Worm (Caenorhabditis elegans) whole organism, early embryonic: ENCODE data around the gene rmh-2.

Source experiments
- B0310.2 ChIP-seq: sonication (generic microtip); optimal IDR thresholded peaks from 2 replicates; lab custom pipeline; 2016; ENCODE audit warnings: mild to moderate bottlenecking, missing genetic modification characterization, missing compliant biosample characterization
- F13C5.2 ChIP-seq: sonication (generic microtip); optimal IDR thresholded peaks from 2 replicates; lab custom pipeline; 2017; ENCODE audit warnings: mild to moderate bottlenecking, missing genetic modification characterization, inconsistent platforms, missing compliant biosample characterization
- aly-1 ChIP-seq: sonication (generic microtip); optimal IDR thresholded peaks from 2 replicates; lab custom pipeline; 2016; ENCODE audit warnings: missing genetic modification characterization, missing compliant biosample characterization
- ama-1 ChIP-seq: fragments of 150-350 bp; optimal IDR thresholded peaks from 2 replicates; lab custom pipeline; 2014
- ceh-13 ChIP-seq: fragments of 200-800 bp; sonication (Bioruptor generic); optimal IDR thresholded peaks from 2 replicates; lab custom pipeline; 2018; ENCODE audit warnings: mild to moderate bottlenecking, missing genetic modification characterization, missing compliant biosample characterization
- ceh-36 ChIP-seq: sonication (generic microtip); optimal IDR thresholded peaks from 2 replicates; lab custom pipeline; 2016; ENCODE audit warnings: missing genetic modification characterization, inconsistent platforms, missing compliant biosample characterization
- ets-7 ChIP-seq: sonication (generic microtip); optimal IDR thresholded peaks from 2 replicates; lab custom pipeline; 2016; ENCODE audit warnings: missing genotype, missing genetic modification characterization, missing compliant biosample characterization
- flt-1 ChIP-seq: fragments of 200-800 bp; sonication (Bioruptor generic); IDR thresholded peaks from 2 replicates; pipeline ENCODE4 v1.3.6; 2022; ENCODE audit warnings: missing genetic modification characterization, missing compliant biosample characterization
- hmbx-1 ChIP-seq: sonication (generic microtip); optimal IDR thresholded peaks from 2 replicates; lab custom pipeline; 2016; ENCODE audit warnings: mild to moderate bottlenecking, missing genetic modification characterization, missing compliant biosample characterization
- hmg-4 ChIP-seq: fragments of 200-800 bp; sonication (Bioruptor generic); optimal IDR thresholded peaks from 2 replicates; lab custom pipeline; 2018; ENCODE audit warnings: mild to moderate bottlenecking, missing genetic modification characterization, missing compliant biosample characterization
- hnd-1 ChIP-seq: sonication (generic microtip); optimal IDR thresholded peaks from 2 replicates; lab custom pipeline; 2016; ENCODE audit warnings: missing genetic modification characterization, missing compliant biosample characterization
- pes-1 ChIP-seq: fragments of 200-800 bp; sonication (Bioruptor generic); IDR thresholded peaks from 2 replicates; pipeline ENCODE4 v1.3.6; 2022; ENCODE audit warnings: missing genetic modification reagents, missing genetic modification characterization, missing compliant biosample characterization
- scrt-1 ChIP-seq: fragments of 200-800 bp; sonication (Bioruptor generic); IDR thresholded peaks from 2 replicates; pipeline ENCODE4 v1.3.6; 2022; ENCODE audit warnings: missing genetic modification characterization, missing compliant biosample characterization
- sea-1 ChIP-seq: fragments of 200-800 bp; sonication (Bioruptor generic); conservative IDR thresholded peaks from 2 replicates; pipeline ENCODE4 v1.3.6; 2022; ENCODE audit warnings: missing genetic modification characterization, missing compliant biosample characterization
- tbx-11 ChIP-seq: fragments of 200-800 bp; sonication (Bioruptor generic); IDR thresholded peaks from 2 replicates; pipeline ENCODE4 v1.3.6; 2022; ENCODE audit warnings: missing genetic modification characterization, missing compliant biosample characterization
- tbx-37 ChIP-seq: fragments of 200-800 bp; sonication (Bioruptor generic); conservative IDR thresholded peaks from 2 replicates; pipeline ENCODE4 v1.3.6; 2022; ENCODE audit warnings: missing genetic modification reagents, missing genetic modification characterization, missing compliant biosample characterization
- tra-4 ChIP-seq: sonication (generic microtip); optimal IDR thresholded peaks from 2 replicates; lab custom pipeline; 2017; ENCODE audit warnings: missing genetic modification characterization, missing compliant biosample characterization

rmh-2 gene

ce11 chrV:9930612-9931065 lies at the start of gene rmh-2, which contains the start of gene suds-3:
rmh-2 (minus strand) TSS chrV:9930775.
suds-3 (plus strand) TSS chrV:9931015.
- TF ChIP-seq pes-1 (GFP tag; lab: Robert Waterston, UW) (no peak), hmg-4 (GFP tag; lab: Kevin White, UChicago) (peak; percentile 7)

ce11 chrV:9978425-9978824 lies 47.9 kb upstream of the rmh-2 start:
- no peak for TF ChIP-seq pes-1 (GFP tag; lab: Robert Waterston, UW)
- no peak for TF ChIP-seq flt-1 (GFP tag; lab: Robert Waterston, UW)
- TF ChIP-seq aly-1 (tag; lab: Kevin White, UChicago): no peak
- TF ChIP-seq hmg-4 (GFP tag; lab: Kevin White, UChicago): peak; percentile 22
- TF ChIP-seq hmbx-1 (tag; lab: Kevin White, UChicago): no peak
- TF ChIP-seq sea-1: no peak

DNA sequence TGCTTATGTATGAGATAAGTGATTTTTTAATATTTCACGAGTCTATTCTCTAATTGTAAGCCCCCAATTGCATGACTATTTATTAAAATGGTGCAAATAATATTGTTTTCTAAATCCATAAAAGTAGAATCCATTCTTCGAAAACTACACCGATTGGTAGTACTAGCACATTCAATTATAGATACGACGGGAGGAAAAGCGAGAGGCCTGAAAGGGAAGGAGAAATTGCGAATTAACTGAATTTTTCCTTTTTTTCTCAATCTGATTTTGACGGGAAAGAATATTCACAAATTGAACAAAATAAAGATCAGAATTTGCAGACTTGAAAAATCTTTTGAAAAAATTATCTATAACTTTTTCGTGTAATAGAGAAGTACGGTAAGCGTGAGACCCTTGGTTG lies 46.6 kb upstream of the rmh-2 start:
- TF ChIP-seq ceh-13 (GFP tag; lab: Kevin White, UChicago) (no peak), ceh-36 (no peak), B0310.2 (tag; lab: Kevin White, UChicago) (no peak)

- TF ChIP-seq F13C5.2 (tag; lab: Kevin White, UChicago): no peak
- no peak for TF ChIP-seq pes-1 (GFP tag; lab: Robert Waterston, UW)
- TF ChIP-seq aly-1 (tag; lab: Kevin White, UChicago): no peak
- no peak for TF ChIP-seq ama-1 (lab: Kevin White, UChicago)
- no peak for TF ChIP-seq hmg-4 (GFP tag; lab: Kevin White, UChicago)
- TF ChIP-seq sea-1: no peak
- TF ChIP-seq tbx-11 (GFP tag; lab: Robert Waterston, UW): no peak
- no peak for TF ChIP-seq hnd-1 (tag; lab: Kevin White, UChicago)
- TF ChIP-seq B0310.2 (tag; lab: Kevin White, UChicago): no peak
- TF ChIP-seq ets-7 (tag; lab: Kevin White, UChicago): no peak
- TF ChIP-seq tra-4 (tag; lab: Kevin White, UChicago): no peak
- TF ChIP-seq ceh-13 (GFP tag; lab: Kevin White, UChicago): no peak
- no peak for TF ChIP-seq hmbx-1 (tag; lab: Kevin White, UChicago)
- no peak for TF ChIP-seq scrt-1
- TF ChIP-seq tbx-37: no peak
Measured at ce11 chrV:9976138-9976537, 45.6 kb upstream of the rmh-2 start, which contains the start of gene unc-41. unc-41 (minus strand) TSS chrV:9976238.

DNA sequence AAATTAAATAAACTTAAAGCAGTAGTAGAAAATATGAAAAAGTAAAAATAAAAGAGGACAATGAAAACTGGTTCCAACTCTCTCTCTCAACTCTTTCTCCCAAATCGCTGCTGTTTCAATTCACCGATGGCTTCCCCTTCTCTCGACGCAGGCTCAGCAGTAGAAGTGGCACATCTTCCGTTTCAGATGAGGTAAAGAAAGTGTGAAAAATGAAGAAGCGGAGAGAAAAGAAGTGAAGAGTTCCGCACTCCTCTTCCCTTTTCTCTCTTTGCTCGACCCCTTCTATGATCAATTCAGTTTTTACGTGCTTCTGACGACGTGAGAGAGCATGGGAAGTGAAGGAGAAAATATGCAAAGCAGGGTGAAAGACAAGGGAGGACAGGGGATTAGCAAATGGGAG lies 43.7 kb upstream of the rmh-2 start:
- TF ChIP-seq B0310.2 (tag; lab: Kevin White, UChicago) (no peak), tbx-37 (no peak), tbx-11 (GFP tag; lab: Robert Waterston, UW) (no peak), hnd-1 (tag; lab: Kevin White, UChicago) (no peak), flt-1 (GFP tag; lab: Robert Waterston, UW) (no peak), pes-1 (GFP tag; lab: Robert Waterston, UW) (no peak), scrt-1 (no peak), sea-1 (no peak), hmbx-1 (tag; lab: Kevin White, UChicago) (no peak), aly-1 (tag; lab: Kevin White, UChicago) (no peak), hmg-4 (GFP tag; lab: Kevin White, UChicago) (no peak), ceh-13 (GFP tag; lab: Kevin White, UChicago) (no peak), ceh-36 (no peak), F13C5.2 (tag; lab: Kevin White, UChicago) (no peak), tra-4 (tag; lab: Kevin White, UChicago) (no peak)

DNA sequence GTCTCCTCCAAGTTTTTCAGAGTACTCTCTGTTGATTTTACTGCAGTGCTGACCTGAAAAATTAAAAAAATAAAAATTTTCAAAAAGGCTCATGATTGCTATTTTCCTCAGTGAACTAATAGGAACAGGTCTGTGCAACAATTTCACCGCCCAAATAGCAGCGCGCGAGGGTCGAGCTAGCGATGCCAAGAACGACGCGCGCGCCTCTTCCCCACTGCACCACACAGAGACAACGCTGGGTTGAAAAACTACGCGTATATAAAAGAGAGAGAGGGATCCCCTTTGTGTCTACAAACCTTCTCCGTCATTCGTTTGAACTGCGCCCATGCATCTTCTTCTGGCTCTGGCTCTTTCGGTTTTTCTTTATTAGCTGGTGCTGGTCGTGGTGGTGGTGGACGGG lies 39.5 kb upstream of the rmh-2 start:
- TF ChIP-seq flt-1 (GFP tag; lab: Robert Waterston, UW) (peak; percentile 90), ama-1 (lab: Kevin White, UChicago) (no peak), hmbx-1 (tag; lab: Kevin White, UChicago) (peak; percentile 82), tra-4 (tag; lab: Kevin White, UChicago) (peak; percentile 76), ceh-36 (peak; percentile 92), B0310.2 (tag; lab: Kevin White, UChicago) (peak; percentile 90), scrt-1 (peak; percentile 97), F13C5.2 (tag; lab: Kevin White, UChicago) (peak; percentile 94), pes-1 (GFP tag; lab: Robert Waterston, UW) (peak; percentile 95), aly-1 (tag; lab: Kevin White, UChicago) (peak; percentile 89), ceh-13 (GFP tag; lab: Kevin White, UChicago) (peak; percentile 86), tbx-37 (peak; percentile 90), hnd-1 (tag; lab: Kevin White, UChicago) (peak; percentile 87), tbx-11 (GFP tag; lab: Robert Waterston, UW) (peak; percentile 94), ets-7 (tag; lab: Kevin White, UChicago) (peak; percentile 86), sea-1 (peak; percentile 96), hmg-4 (GFP tag; lab: Kevin White, UChicago) (peak; percentile 94)

- TF ChIP-seq pes-1 (GFP tag; lab: Robert Waterston, UW) (no peak), ets-7 (tag; lab: Kevin White, UChicago) (no peak), hnd-1 (tag; lab: Kevin White, UChicago) (no peak), B0310.2 (tag; lab: Kevin White, UChicago) (no peak), scrt-1 (no peak), aly-1 (tag; lab: Kevin White, UChicago) (no peak), tbx-11 (GFP tag; lab: Robert Waterston, UW) (no peak), hmg-4 (GFP tag; lab: Kevin White, UChicago) (no peak), tra-4 (tag; lab: Kevin White, UChicago) (no peak), sea-1 (no peak), ceh-13 (GFP tag; lab: Kevin White, UChicago) (no peak), flt-1 (GFP tag; lab: Robert Waterston, UW) (no peak), hmbx-1 (tag; lab: Kevin White, UChicago) (no peak), tbx-37 (no peak), ama-1 (lab: Kevin White, UChicago) (no peak), ceh-36 (no peak)
Measured at ce11 chrV:9965891-9966290, 35.3 kb upstream of the rmh-2 start.
